Fruit fly (Drosophila melanogaster) whole organism, embryonic: ENCODE results near the gene clumsy.

ENCODE experiments used
- CG11398 ChIP-seq: fragments of 200-800 bp; sonication (Bioruptor generic); optimal IDR thresholded peaks from 2 replicates; lab custom pipeline; 2016; ENCODE audit warnings: missing biosample characterization, missing genetic modification characterization
- CG12071 ChIP-seq: fragments of 200-800 bp; sonication (Bioruptor generic); optimal IDR thresholded peaks from 3 replicates; lab custom pipeline; 2018; ENCODE audit warnings: missing biosample characterization, mild to moderate bottlenecking, missing genetic modification characterization
- CG15514 ChIP-seq: fragments of 200-800 bp; sonication (Bioruptor generic); optimal IDR thresholded peaks from 3 replicates; lab custom pipeline; 2017; ENCODE audit warnings: missing biosample characterization, missing genetic modification characterization, mild to moderate bottlenecking, moderate library complexity, missing genetic modification reagents
- CG31365 ChIP-seq: fragments of 200-800 bp; sonication (Bioruptor generic); optimal IDR thresholded peaks from 2 replicates; lab custom pipeline; 2018; ENCODE audit warnings: missing biosample characterization, mild to moderate bottlenecking, missing genetic modification characterization
- CG32767 ChIP-seq: fragments of 200-800 bp; sonication (Bioruptor generic); IDR thresholded peaks from 2 replicates; pipeline ENCODE4 v1.3.6; 2022; ENCODE audit warnings: missing biosample characterization, missing genetic modification characterization
- CG7745 ChIP-seq: fragments of 200-800 bp; sonication (Bioruptor generic); optimal IDR thresholded peaks from 2 replicates; lab custom pipeline; 2018; ENCODE audit warnings: missing biosample characterization, mild to moderate bottlenecking, missing genetic modification characterization, moderate library complexity
- psq ChIP-seq: fragments of 200-800 bp; sonication (Bioruptor generic); optimal IDR thresholded peaks from 2 replicates; lab custom pipeline; 2017; ENCODE audit warnings: missing biosample characterization, missing genetic modification characterization
- trem ChIP-seq: fragments of 200-800 bp; optimal IDR thresholded peaks from 3 replicates; lab custom pipeline; 2019; ENCODE audit warnings: missing biosample characterization, mild to moderate bottlenecking, missing genetic modification characterization, moderate library complexity

dm6 chr2L:21246687-21247086 lies 40.4 kb downstream of the clumsy start:
- TF ChIP-seq trem (tag; lab: Kevin White, UChicago) (no peak), CG7745 (no peak), CG32767 (GFP tag; lab: Robert Waterston, UW) (no peak), CG11398 (GFP tag; lab: Kevin White, UChicago) (no peak), psq (GFP tag; lab: Kevin White, UChicago) (no peak), CG31365 (tag; lab: Kevin White, UChicago) (no peak), CG12071 (GFP tag; lab: Kevin White, UChicago) (no peak), CG15514 (no peak)
